Fruit fly (Drosophila melanogaster): ENCODE data around the gene CG15211.

Gene CG15211

dm6 chrX:10731801-10732200 is 40.5 kb upstream of the CG15211 start (continued):
- TF ChIP-seq pan (optimal IDR thresholded peaks at IDR 0.05) (no peak), pan (GFP tag; optimal IDR thresholded peaks at IDR 0.05 in 1 of 2, IDR thresholded peaks at IDR 0.05 in 1 of 2) (peak in 1 of 2 experiments; percentile 63), CHES-1-like (GFP tag; optimal IDR thresholded peaks at IDR 0.05) (peak; percentile 30), zen2 (GFP tag; IDR thresholded peaks at IDR 0.05; ENCODE audit: partially characterized antibody) (no peak), nom (GFP tag; optimal IDR thresholded peaks at IDR 0.05) (no peak), dimm (GFP tag; IDR thresholded peaks at IDR 0.05) (no peak), CG12659 (GFP tag; optimal IDR thresholded peaks at IDR 0.05) (peak; percentile 31), mam (GFP tag; optimal IDR thresholded peaks at IDR 0.05) (peak; percentile 25), so (GFP tag; IDR thresholded peaks at IDR 0.05) (peak; percentile 45; the same call in 1 of the 3 replicates), CG17385 (GFP tag; optimal IDR thresholded peaks at IDR 0.05) (peak; percentile 87), CG2678 (tag; optimal IDR thresholded peaks at IDR 0.05) (peak; percentile 84), Deaf1 (tag; optimal IDR thresholded peaks at IDR 0.05) (peak; percentile 36), lov (optimal IDR thresholded peaks at IDR 0.05) (no peak), lov (GFP tag; IDR thresholded peaks at IDR 0.05) (no peak), CG13123 (GFP tag; optimal IDR thresholded peaks at IDR 0.05) (peak; percentile 37), CG16863 (GFP tag; optimal IDR thresholded peaks at IDR 0.05) (peak; percentile 33), chm (GFP tag; IDR thresholded peaks at IDR 0.05) (peak; percentile 23; the same call in 1 of the 2 replicates), D (optimal IDR thresholded peaks at IDR 0.05) (no peak), D (GFP tag; optimal IDR thresholded peaks at IDR 0.05) (peak; percentile 52), Kr (GFP tag; optimal IDR thresholded peaks at IDR 0.05) (no peak), lilli (GFP tag; optimal IDR thresholded peaks at IDR 0.05) (peak; percentile 59), lola (GFP tag; optimal IDR thresholded peaks at IDR 0.05) (peak in 1 of 3 experiments; percentile 74), ind (GFP tag; optimal IDR thresholded peaks at IDR 0.05) (peak; percentile 43), gcm (GFP tag; optimal IDR thresholded peaks at IDR 0.05) (peak; percentile 53), CG18476 (GFP tag; optimal IDR thresholded peaks at IDR 0.05) (peak; percentile 22), CG8281 (tag; optimal IDR thresholded peaks at IDR 0.05) (peak; percentile 21), CG17612 (GFP tag; IDR thresholded peaks at IDR 0.05) (no peak), dpn (GFP tag; optimal IDR thresholded peaks at IDR 0.05) (peak; percentile 32 to 46), ssp (GFP tag; IDR thresholded peaks at IDR 0.05) (no peak), CG13424 (tag; optimal IDR thresholded peaks at IDR 0.05) (peak; percentile 61), NfI (GFP tag; optimal IDR thresholded peaks at IDR 0.05) (peak; percentile 41), CG43689 (GFP tag; IDR thresholded peaks at IDR 0.05) (no peak), YL-1 (GFP tag; optimal IDR thresholded peaks at IDR 0.05) (no peak), bsh (GFP tag; optimal IDR thresholded peaks at IDR 0.05) (peak in 1 of 2 experiments; percentile 73), CG13775 (GFP tag; optimal IDR thresholded peaks at IDR 0.05) (peak; percentile 46), CG31224 (GFP tag; IDR thresholded peaks at IDR 0.05) (no peak), unc-4 (GFP tag; IDR thresholded peaks at IDR 0.05; ENCODE audit: partially characterized antibody) (no peak), D19B (GFP tag; optimal IDR thresholded peaks at IDR 0.05) (peak; percentile 95), her (GFP tag; optimal IDR thresholded peaks at IDR 0.05) (no peak), Pdp1 (GFP tag; optimal IDR thresholded peaks at IDR 0.05) (peak; percentile 20 to 33), CG10321 (GFP tag; IDR thresholded peaks at IDR 0.05) (no peak), Neu2 (GFP tag; optimal IDR thresholded peaks at IDR 0.05; ENCODE audit: borderline replicate concordance) (no peak), pros (GFP tag; optimal IDR thresholded peaks at IDR 0.05) (peak; percentile 64), row (GFP tag; IDR thresholded peaks at IDR 0.05) (peak; percentile 81), en (GFP tag; optimal IDR thresholded peaks at IDR 0.05) (no peak), CG8290 (GFP tag; optimal IDR thresholded peaks at IDR 0.05) (no peak), CG8290 (tag; optimal IDR thresholded peaks at IDR 0.05) (no peak), CG9817 (tag; optimal IDR thresholded peaks at IDR 0.05) (peak; percentile 21), CG17361 (GFP tag; IDR thresholded peaks at IDR 0.05) (peak; percentile 66; the same call in 2 of the 3 replicates), caup (GFP tag; optimal IDR thresholded peaks at IDR 0.05; ENCODE audit: severe bottlenecking) (peak; percentile 52)
